Fruit fly (Drosophila melanogaster) whole organism, embryonic: Measurements from ENCODE around the gene CG14104.

Experiments used
- Aef1 ChIP-seq: fragments of 200-800 bp; sonication (Bioruptor generic); IDR thresholded peaks from 3 replicates; pipeline ENCODE4 v1.3.6; 2022; ENCODE audit warnings: missing biosample characterization, missing genetic modification characterization
- Asciz ChIP-seq: fragments of 200-800 bp; sonication (Bioruptor generic); optimal IDR thresholded peaks from 2 replicates; lab custom pipeline; 2017; ENCODE audit warnings: missing biosample characterization, mild to moderate bottlenecking, missing genetic modification characterization, missing genetic modification reagents
- Atf-2 ChIP-seq: fragments of 200-800 bp; sonication (Bioruptor generic); optimal IDR thresholded peaks from 2 replicates; lab custom pipeline; 2016; ENCODE audit warnings: missing biosample characterization, missing genetic modification characterization
- C15 ChIP-seq: fragments of 200-800 bp; sonication (Bioruptor generic); IDR thresholded peaks from 3 replicates; pipeline ENCODE4 v1.3.6; 2022; ENCODE audit warnings: missing biosample characterization, missing genetic modification characterization
- CG13287 ChIP-seq: fragments of 200-800 bp; sonication (Bioruptor generic); IDR thresholded peaks from 2 replicates; pipeline ENCODE4 v1.3.6; 2022; ENCODE audit warnings: missing biosample characterization, missing genetic modification characterization; ENCODE audit not compliant: partially characterized antibody
- CG17912 ChIP-seq: fragments of 200-800 bp; sonication (Bioruptor generic); optimal IDR thresholded peaks from 2 replicates; lab custom pipeline; 2018; ENCODE audit warnings: missing biosample characterization, mild to moderate bottlenecking, missing genetic modification characterization
- CG18011 ChIP-seq: fragments of 200-800 bp; sonication (Bioruptor generic); optimal IDR thresholded peaks from 2 replicates; lab custom pipeline; 2017; ENCODE audit warnings: missing biosample characterization, missing genetic modification characterization, mild to moderate bottlenecking, moderate library complexity, missing genotype
- CG2116 ChIP-seq: fragments of 200-800 bp; sonication (Bioruptor generic); optimal IDR thresholded peaks from 3 replicates; lab custom pipeline; 2018; ENCODE audit warnings: missing biosample characterization, mild to moderate bottlenecking, missing genetic modification characterization
- CG31441 ChIP-seq: fragments of 200-800 bp; sonication (Bioruptor generic); IDR thresholded peaks from 2 replicates; pipeline ENCODE4 v1.3.6; 2022; ENCODE audit warnings: missing biosample characterization, missing genetic modification characterization
- CG33557 ChIP-seq: fragments of 200-800 bp; sonication (Bioruptor generic); optimal IDR thresholded peaks from 2 replicates; lab custom pipeline; 2019; ENCODE audit warnings: missing biosample characterization, mild to moderate bottlenecking, missing genetic modification characterization, moderate library complexity
- CG3407 ChIP-seq: fragments of 200-800 bp; sonication (Bioruptor generic); optimal IDR thresholded peaks from 2 replicates; lab custom pipeline; 2018; ENCODE audit warnings: missing biosample characterization, mild to moderate bottlenecking, missing genetic modification characterization
- CG42726 ChIP-seq: fragments of 200-800 bp; sonication (Bioruptor generic); IDR thresholded peaks from 2 replicates; pipeline ENCODE4 v1.3.6; 2022; ENCODE audit warnings: missing biosample characterization, missing genetic modification characterization; ENCODE audit not compliant: partially characterized antibody
- CG4404 ChIP-seq: fragments of 200-800 bp; sonication (Bioruptor generic); IDR thresholded peaks from 2 replicates; pipeline ENCODE4 v1.3.6; 2022; ENCODE audit warnings: missing biosample characterization, missing genetic modification characterization
- CG4730 ChIP-seq: fragments of 200-800 bp; sonication (Bioruptor generic); IDR thresholded peaks from 2 replicates; pipeline ENCODE4 v1.3.6; 2022; ENCODE audit warnings: missing biosample characterization, missing genetic modification characterization
- CG5245 ChIP-seq: fragments of 200-800 bp; sonication (Bioruptor generic); optimal IDR thresholded peaks from 3 replicates; lab custom pipeline; 2016; ENCODE audit warnings: missing biosample characterization, missing genetic modification characterization
- CG6854 ChIP-seq: fragments of 200-800 bp; sonication (Bioruptor generic); optimal IDR thresholded peaks from 3 replicates; lab custom pipeline; 2017; ENCODE audit warnings: missing biosample characterization, mild to moderate bottlenecking, missing genetic modification characterization
- CG7928 ChIP-seq: fragments of 200-800 bp; sonication (Bioruptor generic); optimal IDR thresholded peaks from 2 replicates; lab custom pipeline; 2017; ENCODE audit warnings: missing biosample characterization, mild to moderate bottlenecking, missing genetic modification characterization
- CkIIα-i1 ChIP-seq: fragments of 200-800 bp; sonication (Bioruptor generic); IDR thresholded peaks from 2 replicates; pipeline ENCODE4 v1.3.6; 2022; ENCODE audit warnings: missing biosample characterization, missing genetic modification characterization
- D19B ChIP-seq: fragments of 200-800 bp; sonication (Bioruptor generic); optimal IDR thresholded peaks from 2 replicates; lab custom pipeline; 2017; ENCODE audit warnings: missing biosample characterization, mild to moderate bottlenecking, missing genetic modification characterization
- Dip2 ChIP-seq: fragments of 200-800 bp; sonication (Bioruptor generic); IDR thresholded peaks from 2 replicates; pipeline ENCODE4 v1.3.6; 2022; ENCODE audit warnings: missing biosample characterization, missing genetic modification characterization
- Dll ChIP-seq: fragments of 200-800 bp; sonication (Bioruptor generic); IDR thresholded peaks from 4 replicates; pipeline ENCODE4 v1.3.6; 2022; ENCODE audit warnings: missing biosample characterization, missing genetic modification characterization; ENCODE audit not compliant: partially characterized antibody
- Doc2 ChIP-seq: fragments of 200-800 bp; sonication (Bioruptor generic); IDR thresholded peaks from 2 replicates; pipeline ENCODE4 v1.3.6; 2022; ENCODE audit warnings: missing biosample characterization, missing genetic modification characterization
- Gug ChIP-seq: fragments of 200-800 bp; sonication (Bioruptor generic); IDR thresholded peaks from 4 replicates; pipeline ENCODE4 v1.3.6; 2022; ENCODE audit warnings: missing biosample characterization, missing genetic modification characterization
- Hr51 ChIP-seq, 2 experiments: fragments of 200-800 bp; sonication (Bioruptor generic); optimal IDR thresholded peaks; 2 replicates in 1 of 2; 3 replicates in 1 of 2; lab custom pipeline; 2016 to 2018; ENCODE audit warnings: missing biosample characterization in 2 of 2, missing genetic modification characterization in 2 of 2, mild to moderate bottlenecking in 1 of 2, moderate library complexity in 1 of 2
- Max ChIP-seq: fragments of 200-800 bp; sonication (Bioruptor generic); optimal IDR thresholded peaks from 2 replicates; lab custom pipeline; 2016; ENCODE audit warnings: missing biosample characterization, mild to moderate bottlenecking, missing genetic modification characterization
- NK7.1 ChIP-seq: fragments of 200-800 bp; sonication (Bioruptor generic); optimal IDR thresholded peaks from 3 replicates; lab custom pipeline; 2016; ENCODE audit warnings: missing biosample characterization, missing genetic modification characterization
- PHDP ChIP-seq: fragments of 200-800 bp; sonication (Bioruptor generic); optimal IDR thresholded peaks from 3 replicates; lab custom pipeline; 2018; ENCODE audit warnings: missing biosample characterization, mild to moderate bottlenecking, missing genetic modification characterization, moderate library complexity
- Scr ChIP-seq: fragments of 200-800 bp; sonication (Bioruptor generic); IDR thresholded peaks from 2 replicates; pipeline ENCODE4 v1.3.6; 2022; ENCODE audit warnings: missing biosample characterization, missing genetic modification characterization; ENCODE audit not compliant: partially characterized antibody
- Trl ChIP-seq, 3 experiments: fragments of >200 bp in 2 of 3; fragments of 200-800 bp in 1 of 3; sonication (Bioruptor generic) in 1 of 3; optimal IDR thresholded peaks; 2 replicates in 1 of 3; 3 replicates in 2 of 3; lab custom pipeline; 2016 to 2017; ENCODE audit warnings: missing biosample characterization in 1 of 3, missing genetic modification characterization in 1 of 3
- Usf ChIP-seq: fragments of 200-800 bp; sonication (Bioruptor generic); optimal IDR thresholded peaks from 2 replicates; lab custom pipeline; 2017; ENCODE audit warnings: missing genotype, missing biosample characterization, missing genetic modification characterization
- ara ChIP-seq: fragments of 200-800 bp; sonication (Bioruptor generic); IDR thresholded peaks from 2 replicates; pipeline ENCODE4 v1.3.6; 2022; ENCODE audit warnings: missing biosample characterization, missing genetic modification characterization
- cad ChIP-seq: fragments of >200 bp; optimal IDR thresholded peaks from 2 replicates; lab custom pipeline; 2017; ENCODE audit warnings: missing biosample characterization, missing genetic modification characterization
- dan ChIP-seq: fragments of 200-800 bp; sonication (Bioruptor generic); IDR thresholded peaks from 2 replicates; pipeline ENCODE4 v1.3.6; 2022; ENCODE audit warnings: missing biosample characterization, missing genetic modification characterization
- disco-r ChIP-seq: fragments of 200-800 bp; sonication (Bioruptor generic); optimal IDR thresholded peaks from 2 replicates; lab custom pipeline; 2016; ENCODE audit warnings: missing biosample characterization, missing genetic modification characterization
- ewg ChIP-seq: fragments of 200-800 bp; sonication (Bioruptor generic); optimal IDR thresholded peaks from 3 replicates; lab custom pipeline; 2017; ENCODE audit warnings: mild to moderate bottlenecking, missing biosample characterization, missing genetic modification reagents, missing genetic modification characterization
- fd64A ChIP-seq: fragments of 200-800 bp; sonication (Bioruptor generic); optimal IDR thresholded peaks from 3 replicates; lab custom pipeline; 2018; ENCODE audit warnings: missing biosample characterization, mild to moderate bottlenecking, missing genetic modification characterization
- gem ChIP-seq: fragments of 200-800 bp; sonication (Bioruptor generic); optimal IDR thresholded peaks from 2 replicates; lab custom pipeline; 2019; ENCODE audit warnings: missing biosample characterization, mild to moderate bottlenecking, missing genetic modification characterization, moderate library complexity
- her ChIP-seq: fragments of 200-800 bp; sonication (Bioruptor generic); optimal IDR thresholded peaks from 2 replicates; lab custom pipeline; 2016; ENCODE audit warnings: missing biosample characterization, missing genetic modification characterization
- lbe ChIP-seq: fragments of 200-800 bp; sonication (Bioruptor generic); optimal IDR thresholded peaks from 2 replicates; lab custom pipeline; 2016; ENCODE audit warnings: missing biosample characterization, mild to moderate bottlenecking, missing genetic modification characterization
- mld ChIP-seq: fragments of 200-800 bp; sonication (Bioruptor generic); IDR thresholded peaks from 3 replicates; pipeline ENCODE4 v1.3.6; 2022; ENCODE audit warnings: missing biosample characterization, missing genetic modification characterization; ENCODE audit not compliant: partially characterized antibody
- nom ChIP-seq: fragments of 200-800 bp; sonication (Bioruptor generic); optimal IDR thresholded peaks from 2 replicates; lab custom pipeline; 2017; ENCODE audit warnings: missing biosample characterization, missing genetic modification characterization, mild to moderate bottlenecking, moderate library complexity, missing genetic modification reagents
- salm ChIP-seq: fragments of 200-800 bp; sonication (Bioruptor generic); optimal IDR thresholded peaks from 2 replicates; lab custom pipeline; 2018; ENCODE audit warnings: missing biosample characterization, mild to moderate bottlenecking, missing genetic modification characterization
- scrt ChIP-seq: fragments of 200-800 bp; sonication (Bioruptor generic); optimal IDR thresholded peaks from 2 replicates; lab custom pipeline; 2018; ENCODE audit warnings: missing biosample characterization, mild to moderate bottlenecking, missing genetic modification characterization, moderate library complexity
- shn ChIP-seq: fragments of 200-800 bp; sonication (Bioruptor generic); optimal IDR thresholded peaks from 3 replicates; lab custom pipeline; 2016; ENCODE audit warnings: missing biosample characterization, missing genetic modification characterization
- slbo ChIP-seq: fragments of 200-800 bp; sonication (Bioruptor generic); IDR thresholded peaks from 2 replicates; pipeline ENCODE4 v1.3.6; 2022; ENCODE audit warnings: missing biosample characterization, missing genetic modification characterization
- slp2 ChIP-seq: fragments of 200-800 bp; sonication (Bioruptor generic); optimal IDR thresholded peaks from 2 replicates; lab custom pipeline; 2016; ENCODE audit warnings: missing biosample characterization, missing genetic modification characterization
- ssp ChIP-seq: fragments of 200-800 bp; sonication (Bioruptor generic); IDR thresholded peaks from 2 replicates; pipeline ENCODE4 v1.3.6; 2022; ENCODE audit warnings: missing biosample characterization, missing genetic modification characterization
- tin ChIP-seq: fragments of 200-800 bp; sonication (Bioruptor generic); optimal IDR thresholded peaks from 3 replicates; lab custom pipeline; 2016; ENCODE audit warnings: missing biosample characterization, missing genetic modification characterization

Gene CG14104

DNA sequence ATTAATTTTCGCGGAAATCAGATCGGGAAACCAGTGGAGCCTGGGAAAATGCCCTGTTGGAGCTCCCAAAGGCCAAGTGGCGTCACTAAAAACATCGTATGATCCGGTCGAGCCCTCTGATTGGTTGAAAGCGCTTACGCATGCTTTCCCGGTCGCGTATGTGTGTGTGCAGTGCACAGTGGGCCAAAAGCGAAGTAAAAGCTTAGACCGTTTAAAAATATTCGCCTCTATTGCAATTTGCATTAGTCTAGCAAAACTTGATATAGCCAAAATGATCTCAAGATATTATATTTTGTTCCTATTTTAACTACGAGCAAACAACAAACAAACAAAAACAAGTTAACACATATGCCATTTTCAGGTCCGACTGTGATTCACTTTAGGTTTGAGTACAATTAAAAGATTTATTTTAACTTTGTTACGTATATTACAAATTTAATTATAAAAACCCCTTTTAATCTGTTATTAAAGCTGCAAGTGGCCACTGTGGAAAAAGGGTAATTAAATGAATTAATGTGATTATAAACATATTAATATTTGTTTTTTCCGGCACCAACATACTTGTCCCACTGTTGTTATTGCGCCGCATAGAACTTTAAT lies 12.7 kb downstream of the CG14104 start (continued):
- TF ChIP-seq CG7928 (GFP tag; lab: Kevin White, UChicago) (peak; percentile 3), Dll (GFP tag; lab: Robert Waterston, UW) (peak; percentile 33; the same call in 1 of the 4 replicates), NK7.1 (GFP tag; lab: Kevin White, UChicago) (peak; percentile 88), Usf (GFP tag; lab: Kevin White, UChicago) (peak; percentile 75), ssp (peak; percentile 49), C15 (0 out of 3 replicates have a peak, but pooled peaks have one; percentile 11), D19B (GFP tag; lab: Kevin White, UChicago) (peak; percentile 72), CG13287 (GFP tag; lab: Robert Waterston, UW) (peak; percentile 7; the same call in 1 of the 2 replicates), CG17912 (GFP tag; lab: Kevin White, UChicago) (peak; percentile 36), Aef1 (GFP tag; lab: Robert Waterston, UW) (no peak), fd64A (GFP tag; lab: Kevin White, UChicago) (peak; percentile 55), slp2 (GFP tag; lab: Kevin White, UChicago) (peak; percentile 73), Doc2 (GFP tag; lab: Robert Waterston, UW) (no peak), CG4404 (GFP tag; lab: Robert Waterston, UW) (0 out of 2 replicates have a peak, but pooled peaks have one; percentile 32), dan (GFP tag; lab: Robert Waterston, UW) (no peak), CG4730 (GFP tag; lab: Robert Waterston, UW) (0 out of 2 replicates have a peak, but pooled peaks have one; percentile 38), Scr (GFP tag; lab: Robert Waterston, UW) (no peak; the same call in 1 of the 2 replicates), her (GFP tag; lab: Kevin White, UChicago) (peak; percentile 73), Atf-2 (GFP tag; lab: Kevin White, UChicago) (peak; percentile 79), ewg (GFP tag; lab: Kevin White, UChicago) (peak; percentile 79), lbe (GFP tag; lab: Kevin White, UChicago) (peak; percentile 88), CG31441 (peak; percentile 91), Max (GFP tag; lab: Kevin White, UChicago) (peak; percentile 83), slbo (GFP tag; lab: Robert Waterston, UW) (peak; percentile 82), CG18011 (peak; percentile 74), PHDP (peak; percentile 87), CG6854 (peak; percentile 84), Asciz (GFP tag; lab: Kevin White, UChicago) (peak; percentile 85), CG5245 (GFP tag; lab: Kevin White, UChicago) (peak; percentile 44), CG42726 (no peak), ara (peak; percentile 54; the same call in 1 of the 2 replicates), cad (GFP tag; lab: Kevin White, UChicago) (no peak), tin (GFP tag; lab: Kevin White, UChicago) (peak; percentile 84), scrt (GFP tag; lab: Kevin White, UChicago) (peak; percentile 76), Trl (optimal IDR thresholded peaks at IDR 0.05; lab: Kevin White, UChicago) (no peak), Trl (GFP tag; optimal IDR thresholded peaks at IDR 0.05; lab: Kevin White, UChicago) (peak; percentile 78), CG33557 (GFP tag; lab: Kevin White, UChicago) (peak; percentile 72), CG3407 (peak; percentile 73), CkIIα-i1 (no peak), Gug (GFP tag; lab: Robert Waterston, UW) (peak; percentile 54; the same call in 2 of the 4 replicates), Dip2 (no peak), gem (tag; lab: Kevin White, UChicago) (peak; percentile 91), salm (tag; lab: Kevin White, UChicago) (peak; percentile 76), mld (GFP tag; lab: Robert Waterston, UW) (no peak), CG2116 (GFP tag; lab: Kevin White, UChicago) (peak; percentile 52), nom (GFP tag; lab: Kevin White, UChicago) (peak; percentile 78), disco-r (peak; percentile 58), shn (peak; percentile 74), Hr51 (GFP tag; optimal IDR thresholded peaks at IDR 0.05; lab: Kevin White, UChicago) (peak; percentile 66 to 89)
